Worm (Caenorhabditis elegans): ENCODE results near the gene zfp-1.

zfp-1 gene

DNA sequence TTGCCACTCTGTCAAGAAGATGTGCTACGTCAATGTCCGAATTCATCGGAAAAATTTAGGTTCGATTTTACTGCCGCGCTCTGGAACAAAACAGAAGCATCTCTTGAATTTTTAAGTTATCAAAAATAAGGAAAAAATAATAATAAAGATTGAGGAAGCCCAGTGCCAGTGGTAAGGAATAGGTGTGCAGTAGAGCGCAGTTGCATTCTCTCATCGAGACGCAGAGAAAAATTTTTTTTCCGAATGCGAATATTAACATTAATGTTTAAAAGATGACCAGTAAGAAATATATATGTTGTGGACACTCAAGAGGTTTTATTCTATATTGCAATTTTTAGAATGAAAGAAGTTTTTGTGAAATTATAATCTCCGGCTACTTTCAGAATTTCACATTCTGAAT lies 56.4 kb downstream of the zfp-1 start (continued):
- TF ChIP-seq pqm-1 (tag; optimal IDR thresholded peaks at IDR 0.05), result no peak
- no peak for TF ChIP-seq sox-4 (tag; optimal IDR thresholded peaks at IDR 0.05)
- no peak for TF ChIP-seq hlh-17 (GFP tag; optimal IDR thresholded peaks at IDR 0.05; ENCODE audit: borderline replicate concordance)
- no peak for TF ChIP-seq nhr-11 (tag; optimal IDR thresholded peaks at IDR 0.05)
- no peak for TF ChIP-seq sptf-1 (tag; optimal IDR thresholded peaks at IDR 0.05)
- no peak for TF ChIP-seq efl-3 (GFP tag; optimal IDR thresholded peaks at IDR 0.05)
- TF ChIP-seq vab-15 (tag; optimal IDR thresholded peaks at IDR 0.05), result peak; percentile 0
- TF ChIP-seq lin-13 (GFP tag; optimal IDR thresholded peaks at IDR 0.05), result no peak
- TF ChIP-seq snu-23 (GFP tag; optimal IDR thresholded peaks at IDR 0.05), result peak; percentile 62
- no peak for TF ChIP-seq C34B4.2 (tag; optimal IDR thresholded peaks at IDR 0.05)
- no peak for TF ChIP-seq fkh-4 (tag; optimal IDR thresholded peaks at IDR 0.05; ENCODE audit: borderline replicate concordance)
- no peak for TF ChIP-seq sup-37 (GFP tag; optimal IDR thresholded peaks at IDR 0.05)
- no peak for TF ChIP-seq nhr-28 (tag; optimal IDR thresholded peaks at IDR 0.05)
- peak; percentile 66 to 74 for TF ChIP-seq lsy-2 (tag; optimal IDR thresholded peaks at IDR 0.05)
- TF ChIP-seq ztf-4 (tag; optimal IDR thresholded peaks at IDR 0.05), result no peak
- peak; percentile 1 for TF ChIP-seq fkh-8 (tag; optimal IDR thresholded peaks at IDR 0.05)
- TF ChIP-seq ceh-63 (GFP tag; optimal IDR thresholded peaks at IDR 0.05), result no peak
- peak; percentile 48 for TF ChIP-seq xbp-1 (tag; optimal IDR thresholded peaks at IDR 0.05)
- TF ChIP-seq elt-3 (tag; optimal IDR thresholded peaks at IDR 0.05), result peak in 1 of 6 experiments; percentile 45
- peak; percentile 70 for TF ChIP-seq rnt-1 (tag; optimal IDR thresholded peaks at IDR 0.05)
- peak; percentile 63 for TF ChIP-seq lin-15B (tag; optimal IDR thresholded peaks at IDR 0.05)
- no peak for TF ChIP-seq nhr-237 (tag; optimal IDR thresholded peaks at IDR 0.05)
- TF ChIP-seq lir-3 (tag; optimal IDR thresholded peaks at IDR 0.05; ENCODE audit: poor library complexity), result peak; percentile 44
- no peak for TF ChIP-seq lin-14 (GFP tag; optimal IDR thresholded peaks at IDR 0.05)
- no peak for TF ChIP-seq unc-30 (tag; optimal IDR thresholded peaks at IDR 0.05)
- TF ChIP-seq pag-3 (tag; optimal IDR thresholded peaks at IDR 0.05; ENCODE audit: borderline replicate concordance, insufficient read depth), result no peak
- TF ChIP-seq ceh-90 (tag; optimal IDR thresholded peaks at IDR 0.05), result no peak
- TF ChIP-seq irx-1 (tag; optimal IDR thresholded peaks at IDR 0.05), result peak; percentile 23
- no peak for TF ChIP-seq unc-98 (GFP tag; IDR thresholded peaks at IDR 0.05)
- TF ChIP-seq unc-86 (tag; optimal IDR thresholded peaks at IDR 0.05), result peak; percentile 4
- peak; percentile 37 for TF ChIP-seq nhr-20 (tag; optimal IDR thresholded peaks at IDR 0.05)
- no peak for TF ChIP-seq egl-27 (tag; optimal IDR thresholded peaks at IDR 0.05)
- TF ChIP-seq ceh-82 (tag; optimal IDR thresholded peaks at IDR 0.05), result peak; percentile 15 to 43 (median 17)
- TF ChIP-seq egl-13 (tag; optimal IDR thresholded peaks at IDR 0.05), result peak; percentile 29
- TF ChIP-seq blmp-1 (tag; optimal IDR thresholded peaks at IDR 0.05), result peak; percentile 68
- TF ChIP-seq ama-1 (optimal IDR thresholded peaks at IDR 0.05), result no peak
- TF ChIP-seq elt-2 (tag; optimal IDR thresholded peaks at IDR 0.05), result no peak
- peak; percentile 66 for TF ChIP-seq C16A3.4 (tag; optimal IDR thresholded peaks at IDR 0.05)
- peak; percentile 69 for TF ChIP-seq unc-130 (tag; optimal IDR thresholded peaks at IDR 0.05)
- no peak for TF ChIP-seq grh-1 (GFP tag; IDR thresholded peaks at IDR 0.05)
- no peak for TF ChIP-seq unc-62 (GFP tag; optimal IDR thresholded peaks at IDR 0.05)
- no peak for TF ChIP-seq fkh-10 (GFP tag; optimal IDR thresholded peaks at IDR 0.05)

- TF ChIP-seq jun-1 (tag; optimal IDR thresholded peaks at IDR 0.05) (no peak), mdl-1 (tag; optimal IDR thresholded peaks at IDR 0.05) (no peak), nhr-84 (tag; optimal IDR thresholded peaks at IDR 0.05) (no peak), ama-1 (optimal IDR thresholded peaks at IDR 0.05) (no peak), rnt-1 (tag; optimal IDR thresholded peaks at IDR 0.05) (no peak)
Measured at ce11 chrIII:8848372-8848771, 57.0 kb downstream of the zfp-1 start, which contains the start of gene F44E2.7. Gene F44E2.7, minus strand, starts transcription at chrIII:8848472.
